Worm (Caenorhabditis elegans): Measurements from ENCODE around the gene C35C5.10.
A peak's percentile ranks its signal among the peaks of the same experiment; 100 is the strongest.

Gene C35C5.10

DNA sequence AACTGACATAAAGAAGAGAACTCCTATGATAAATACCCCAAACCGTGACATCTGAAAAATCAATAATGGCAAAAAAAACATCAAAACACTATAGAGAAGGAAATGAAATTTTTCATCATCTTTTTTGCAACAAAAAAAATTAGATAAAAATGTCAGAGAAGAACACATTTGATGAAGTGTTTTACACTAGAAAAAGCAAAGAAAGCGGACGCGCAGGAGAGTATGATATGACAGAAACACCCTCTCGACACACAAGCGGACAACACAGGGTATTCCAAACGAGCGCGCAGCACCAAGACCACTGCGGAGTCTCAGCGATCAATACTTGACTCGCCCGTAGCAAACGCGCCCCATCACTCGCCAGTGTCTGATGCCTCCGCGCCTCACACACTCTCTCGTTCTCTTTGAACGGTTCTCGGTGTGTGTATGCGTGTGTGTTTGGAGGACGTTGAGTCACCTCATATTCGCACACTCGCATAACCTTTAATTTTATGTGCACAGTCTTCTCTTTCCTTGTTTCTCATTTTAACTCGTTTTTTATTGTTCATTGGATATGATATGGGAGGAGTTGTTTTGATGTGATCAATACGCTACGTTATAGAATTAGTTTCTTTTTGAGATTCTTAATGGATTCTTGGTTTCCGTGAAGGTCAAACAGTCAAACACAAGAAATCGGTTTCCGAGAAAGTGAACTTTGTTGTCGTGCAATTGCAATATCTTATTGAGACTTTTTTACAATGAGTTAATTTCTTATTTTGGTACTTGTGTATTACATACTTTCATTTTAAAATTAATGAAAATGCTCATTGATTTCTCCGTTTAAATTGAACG, 9.4 kb upstream of the C35C5.10 start, which contains the start of gene selt-1.1 (continued):
- peak; percentile 34 for TF ChIP-seq unc-55 (GFP tag; optimal IDR thresholded peaks at IDR 0.05)
- peak; percentile 10 for TF ChIP-seq mab-5 (tag; optimal IDR thresholded peaks at IDR 0.05)
- TF ChIP-seq peb-1 (tag; optimal IDR thresholded peaks at IDR 0.05), result no peak
- TF ChIP-seq ama-1 (optimal IDR thresholded peaks at IDR 0.05), result no peak
- TF ChIP-seq nhr-237 (tag; optimal IDR thresholded peaks at IDR 0.05), result no peak
- no peak for TF ChIP-seq nhr-10 (tag; optimal IDR thresholded peaks at IDR 0.05)
- TF ChIP-seq ceh-82 (tag; optimal IDR thresholded peaks at IDR 0.05), result no peak

ce11 chrX:11547442-11548023, 8.5 kb upstream of the C35C5.10 start:
- no peak for TF ChIP-seq fos-1 (tag; optimal IDR thresholded peaks at IDR 0.05)
- no peak for TF ChIP-seq nhr-237 (tag; optimal IDR thresholded peaks at IDR 0.05)
- no peak for TF ChIP-seq unc-55 (GFP tag; optimal IDR thresholded peaks at IDR 0.05)
- no peak for TF ChIP-seq nhr-77 (tag; optimal IDR thresholded peaks at IDR 0.05)

- TF ChIP-seq elt-1 (tag; optimal IDR thresholded peaks at IDR 0.05) (no peak), peb-1 (tag; optimal IDR thresholded peaks at IDR 0.05) (no peak), snpc-4 (tag; optimal IDR thresholded peaks at IDR 0.05) (no peak), C34F6.9 (tag; optimal IDR thresholded peaks at IDR 0.05) (no peak), lin-11 (tag; optimal IDR thresholded peaks at IDR 0.05) (no peak), egl-27 (tag; optimal IDR thresholded peaks at IDR 0.05) (no peak)
These were observed 7.7 kb upstream of the C35C5.10 start, which contains the start of gene mig-2 for ce11 chrX:11548308-11548707. mig-2 (plus strand) TSS chrX:11548608.

DNA sequence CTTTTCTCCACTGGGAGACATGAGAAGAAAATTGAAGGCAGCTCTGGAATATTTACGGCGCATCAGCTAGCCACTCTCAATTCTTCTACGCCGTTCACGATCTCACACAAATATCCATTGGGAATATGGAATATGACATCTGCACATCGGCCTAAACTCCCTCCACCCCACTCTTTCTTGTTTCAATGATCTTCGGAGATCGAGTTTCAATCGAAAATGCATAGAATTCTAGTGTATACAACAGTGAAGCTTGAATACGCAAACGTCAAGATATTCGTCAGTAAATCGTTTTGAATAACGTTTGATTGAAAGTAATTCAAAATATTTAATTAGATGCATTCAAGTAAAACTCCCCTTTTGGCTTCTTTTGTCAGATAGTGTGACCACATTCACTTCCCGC, 4.2 kb upstream of the C35C5.10 start:
- TF ChIP-seq unc-55 (GFP tag; optimal IDR thresholded peaks at IDR 0.05) (peak; percentile 57), blmp-1 (tag; optimal IDR thresholded peaks at IDR 0.05; ENCODE audit: insufficient read depth) (no peak), mbf-1 (tag; optimal IDR thresholded peaks at IDR 0.05) (no peak)

- TF ChIP-seq lin-39 (tag; optimal IDR thresholded peaks at IDR 0.05), result no peak
- TF ChIP-seq nhr-237 (tag; optimal IDR thresholded peaks at IDR 0.05), result no peak
- peak; percentile 58 for TF ChIP-seq C34F6.9 (tag; optimal IDR thresholded peaks at IDR 0.05)
- no peak for TF ChIP-seq ceh-82 (tag; optimal IDR thresholded peaks at IDR 0.05)
- TF ChIP-seq nhr-129 (tag; optimal IDR thresholded peaks at IDR 0.05), result peak; percentile 8
- no peak for TF ChIP-seq R02D3.7 (tag; optimal IDR thresholded peaks at IDR 0.05)
- TF ChIP-seq unc-55 (GFP tag; optimal IDR thresholded peaks at IDR 0.05), result peak; percentile 53
- TF ChIP-seq lsy-2 (tag; optimal IDR thresholded peaks at IDR 0.05), result no peak
These were observed 3.2 kb upstream of the C35C5.10 start for ce11 chrX:11552879-11553278.

- TF ChIP-seq elt-1 (tag; optimal IDR thresholded peaks at IDR 0.05), result no peak
- peak; percentile 89 for TF ChIP-seq unc-55 (GFP tag; optimal IDR thresholded peaks at IDR 0.05)
- TF ChIP-seq sma-9 (GFP tag; optimal IDR thresholded peaks at IDR 0.05), result peak; percentile 4
- TF ChIP-seq sma-9 (tag; optimal IDR thresholded peaks at IDR 0.05), result no peak
These were observed 1.5 kb upstream of the C35C5.10 start for ce11 chrX:11554522-11554921.

DNA sequence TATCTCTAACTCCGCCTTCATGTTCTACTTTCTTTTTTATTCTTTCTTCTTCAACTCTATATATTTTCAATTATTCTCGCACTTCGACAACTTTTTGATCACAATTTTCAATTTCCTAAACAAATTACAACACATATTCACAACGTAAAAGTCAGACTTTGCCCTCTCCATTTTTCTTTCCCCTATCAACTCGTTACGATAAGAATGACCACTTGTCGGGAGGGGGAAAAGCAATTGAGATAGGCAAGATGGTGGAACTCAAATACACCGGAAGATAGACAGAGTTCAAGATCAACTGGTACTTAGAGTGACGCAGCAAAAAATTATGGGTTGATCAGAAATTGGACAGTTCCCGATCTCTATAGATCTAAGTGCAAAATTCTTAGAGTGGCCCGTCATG, 998 bp upstream of the C35C5.10 start:
- TF ChIP-seq ceh-82 (tag; optimal IDR thresholded peaks at IDR 0.05) (no peak), sma-9 (GFP tag; optimal IDR thresholded peaks at IDR 0.05) (peak; percentile 13), sma-9 (tag; optimal IDR thresholded peaks at IDR 0.05) (no peak), fos-1 (tag; optimal IDR thresholded peaks at IDR 0.05) (peak; percentile 23), mdl-1 (tag; optimal IDR thresholded peaks at IDR 0.05) (no peak)

DNA sequence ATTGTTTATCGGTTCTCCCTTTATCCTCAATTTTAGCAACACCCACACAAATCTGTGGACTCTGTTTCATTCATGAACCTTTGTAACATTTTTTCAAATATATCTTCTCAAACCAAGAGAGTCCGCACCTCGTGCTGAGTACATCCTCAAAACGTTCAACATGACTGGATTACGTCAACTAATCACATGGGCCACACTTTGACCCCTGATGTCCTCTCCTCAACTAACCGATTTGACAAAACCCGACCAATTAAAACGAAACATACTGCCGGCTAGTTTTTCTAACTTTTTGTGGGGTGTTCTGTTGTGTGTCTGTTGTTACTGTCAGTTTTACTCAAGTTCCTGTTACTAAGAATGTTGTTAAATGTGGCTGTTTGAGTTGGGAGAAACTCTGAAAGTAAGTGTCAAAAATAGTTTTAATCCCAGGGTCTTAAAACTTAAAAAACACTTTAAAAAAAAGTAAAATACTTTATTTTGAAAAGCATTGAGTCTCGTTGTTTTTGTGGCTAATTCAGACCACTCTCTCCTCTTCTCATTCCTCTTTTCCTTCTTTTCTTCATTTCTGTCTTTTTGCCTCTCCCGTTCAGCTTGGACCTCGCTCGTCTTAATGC, 412 bp upstream of the C35C5.10 start:
- TF ChIP-seq unc-39 (tag; optimal IDR thresholded peaks at IDR 0.05) (no peak), ama-1 (optimal IDR thresholded peaks at IDR 0.05) (no peak), elt-1 (tag; optimal IDR thresholded peaks at IDR 0.05) (no peak), ztf-4 (tag; optimal IDR thresholded peaks at IDR 0.05) (no peak), sma-9 (GFP tag; optimal IDR thresholded peaks at IDR 0.05) (peak; percentile 36), sma-9 (tag; optimal IDR thresholded peaks at IDR 0.05) (no peak), nhr-129 (tag; optimal IDR thresholded peaks at IDR 0.05) (peak; percentile 49), F13H6.1 (tag; optimal IDR thresholded peaks at IDR 0.05) (peak; percentile 30), nhr-21 (tag; optimal IDR thresholded peaks at IDR 0.05) (no peak), sem-4 (tag; optimal IDR thresholded peaks at IDR 0.05) (no peak), lin-13 (GFP tag; optimal IDR thresholded peaks at IDR 0.05) (no peak), unc-55 (GFP tag; optimal IDR thresholded peaks at IDR 0.05) (peak; percentile 13), lin-39 (tag; optimal IDR thresholded peaks at IDR 0.05) (no peak)

All from whole organism, L2 larva.